Worm (Caenorhabditis elegans): Measurements from ENCODE around the gene clec-25.

- no peak for TF ChIP-seq him-1 (tag; optimal IDR thresholded peaks at IDR 0.05)
- TF ChIP-seq dao-5 (tag; optimal IDR thresholded peaks at IDR 0.05): no peak
- TF ChIP-seq W03F9.2 (tag; optimal IDR thresholded peaks at IDR 0.05): no peak
These were observed 18.7 kb downstream of the clec-25 start, which contains the start of the genes clec-32 and clec-24 for ce11 chrV:16861719-16862118.
